Fruit fly (Drosophila melanogaster) whole organism, wandering third instar larva: Measurements from ENCODE around the gene RpL37A.

Experiments
- GATAd ChIP-seq: sonication (Bioruptor generic); optimal IDR thresholded peaks from 2 replicates; lab custom pipeline; 2016; ENCODE audit warnings: missing biosample characterization, missing genetic modification characterization
- Hnf4 ChIP-seq: fragments of 200-800 bp; sonication (Bioruptor generic); optimal IDR thresholded peaks from 2 replicates; lab custom pipeline; 2016; ENCODE audit warnings: missing biosample characterization, mild to moderate bottlenecking, missing genetic modification characterization
- br ChIP-seq: fragments of 200-800 bp; sonication (Bioruptor generic); optimal IDR thresholded peaks from 2 replicates; lab custom pipeline; 2016; ENCODE audit warnings: missing biosample characterization, missing genetic modification characterization
- lola ChIP-seq: fragments of >200 bp; optimal IDR thresholded peaks from 2 replicates; lab custom pipeline; 2017; ENCODE audit warnings: missing biosample characterization, missing genetic modification characterization

- no peak for TF ChIP-seq br (GFP tag; lab: Kevin White, UChicago)
- TF ChIP-seq Hnf4 (GFP tag; lab: Kevin White, UChicago) = no peak
- no peak for TF ChIP-seq lola (GFP tag; lab: Kevin White, UChicago)
- no peak for TF ChIP-seq GATAd (GFP tag; lab: Kevin White, UChicago)
These were observed 37.5 kb downstream of the RpL37A start for dm6 chr2L:5108273-5108653.
